Fruit fly (Drosophila melanogaster): ENCODE measurements around the gene CG42590.

Gene CG42590

DNA sequence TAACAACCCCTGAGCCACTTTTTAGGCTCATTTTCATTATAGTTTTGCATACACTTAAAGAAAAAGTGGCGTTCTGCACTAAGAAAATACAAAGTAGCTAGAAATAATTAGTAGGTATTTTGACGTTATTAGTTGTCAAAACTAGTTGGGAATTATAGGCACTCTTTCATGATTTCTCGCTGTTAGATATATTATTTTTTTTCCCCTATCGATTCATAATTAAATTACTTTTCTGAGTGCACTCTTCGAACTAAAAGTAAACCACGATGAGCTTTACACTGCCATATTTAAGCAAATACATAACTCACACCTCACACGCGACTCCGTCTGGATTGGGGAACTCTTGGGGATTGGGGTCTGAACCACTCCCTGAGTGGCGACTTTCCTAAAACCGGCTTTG is 3.7 kb upstream of the CG42590 start (continued):
- TF ChIP-seq CG8388 (GFP tag; optimal IDR thresholded peaks at IDR 0.05) = peak; percentile 16
- no peak for TF ChIP-seq Ssrp (tag; optimal IDR thresholded peaks at IDR 0.05)
- TF ChIP-seq Fer2 (tag; optimal IDR thresholded peaks at IDR 0.05) = peak; percentile 31
- peak; percentile 58 for TF ChIP-seq CG3995 (GFP tag; optimal IDR thresholded peaks at IDR 0.05)
- no peak for TF ChIP-seq sd (tag; optimal IDR thresholded peaks at IDR 0.05)
- no peak for TF ChIP-seq Mes4 (GFP tag; optimal IDR thresholded peaks at IDR 0.05)
- no peak for TF ChIP-seq HmgZ (tag; optimal IDR thresholded peaks at IDR 0.05)
- no peak for TF ChIP-seq Doc2 (GFP tag; IDR thresholded peaks at IDR 0.05)
- no peak for TF ChIP-seq sc (optimal IDR thresholded peaks at IDR 0.05)
- TF ChIP-seq sc (GFP tag; optimal IDR thresholded peaks at IDR 0.05) = no peak
- TF ChIP-seq zen2 (GFP tag; IDR thresholded peaks at IDR 0.05; ENCODE audit: partially characterized antibody) = no peak
- TF ChIP-seq Dref (GFP tag; IDR thresholded peaks at IDR 0.05) = no peak
- TF ChIP-seq ab (GFP tag; optimal IDR thresholded peaks at IDR 0.05) = no peak
- TF ChIP-seq fu2 (GFP tag; optimal IDR thresholded peaks at IDR 0.05) = no peak
- TF ChIP-seq gem (tag; optimal IDR thresholded peaks at IDR 0.05) = peak; percentile 57
- TF ChIP-seq Meics (GFP tag; optimal IDR thresholded peaks at IDR 0.05) = peak; percentile 63
- peak; percentile 38; the same call in 1 of the 2 replicates for TF ChIP-seq Taf1 (GFP tag; IDR thresholded peaks at IDR 0.05)
- no peak for TF ChIP-seq MESR4 (GFP tag; optimal IDR thresholded peaks at IDR 0.05)
- peak; percentile 68 for TF ChIP-seq bcd (GFP tag; optimal IDR thresholded peaks at IDR 0.05)
- TF ChIP-seq B-H2 (GFP tag; optimal IDR thresholded peaks at IDR 0.05) = no peak
- peak; percentile 75 for TF ChIP-seq Atf6 (GFP tag; IDR thresholded peaks at IDR 0.05)
- TF ChIP-seq usp (GFP tag; optimal IDR thresholded peaks at IDR 0.05) = no peak
- TF ChIP-seq chm (GFP tag; IDR thresholded peaks at IDR 0.05) = no peak
- no peak for TF ChIP-seq CG11398 (GFP tag; optimal IDR thresholded peaks at IDR 0.05)
- no peak for TF ChIP-seq CG7786 (GFP tag; optimal IDR thresholded peaks at IDR 0.05)
- peak; percentile 66 for TF ChIP-seq CG17829 (tag; optimal IDR thresholded peaks at IDR 0.05)
- peak; percentile 74 for TF ChIP-seq scrt (GFP tag; optimal IDR thresholded peaks at IDR 0.05)
- 0 out of 2 replicates have a peak, but pooled peaks have one; percentile 38 for TF ChIP-seq ro (GFP tag; IDR thresholded peaks at IDR 0.05)
- TF ChIP-seq ssp (GFP tag; IDR thresholded peaks at IDR 0.05) = peak; percentile 50; the same call in 1 of the 2 replicates
- TF ChIP-seq CG18011 (GFP tag; optimal IDR thresholded peaks at IDR 0.05) = no peak
- 0 out of 3 replicates have a peak, but pooled peaks have one; percentile 40 for TF ChIP-seq ase (GFP tag; IDR thresholded peaks at IDR 0.05)
- no peak for TF ChIP-seq amos (GFP tag; IDR thresholded peaks at IDR 0.05; ENCODE audit: partially characterized antibody)
- no peak for TF ChIP-seq Dip2 (GFP tag; IDR thresholded peaks at IDR 0.05)
- no peak for TF ChIP-seq Sin3A (optimal IDR thresholded peaks at IDR 0.05)
- no peak for TF ChIP-seq CG11093 (GFP tag; IDR thresholded peaks at IDR 0.05)
- TF ChIP-seq trem (tag; optimal IDR thresholded peaks at IDR 0.05) = peak; percentile 44
- no peak for TF ChIP-seq CG1832 (GFP tag; optimal IDR thresholded peaks at IDR 0.05)
- TF ChIP-seq zen (tag; optimal IDR thresholded peaks at IDR 0.05) = peak; percentile 47
- peak; percentile 72 for TF ChIP-seq tin (GFP tag; optimal IDR thresholded peaks at IDR 0.05)
- TF ChIP-seq CG1647 (GFP tag; optimal IDR thresholded peaks at IDR 0.05) = peak; percentile 16
- TF ChIP-seq Chrac-16 (GFP tag; optimal IDR thresholded peaks at IDR 0.05) = no peak
- peak; percentile 72 for TF ChIP-seq ara (GFP tag; IDR thresholded peaks at IDR 0.05)
- TF ChIP-seq Hr51 (GFP tag; optimal IDR thresholded peaks at IDR 0.05) = peak in 1 of 2 experiments; percentile 43
- TF ChIP-seq CG33557 (GFP tag; optimal IDR thresholded peaks at IDR 0.05) = no peak
- TF ChIP-seq sna (GFP tag; IDR thresholded peaks at IDR 0.05; ENCODE audit: partially characterized antibody) = no peak
- no peak for TF ChIP-seq CG11560 (tag; IDR thresholded peaks at IDR 0.05)
- peak; percentile 74 for TF ChIP-seq sisA (GFP tag; IDR thresholded peaks at IDR 0.05)
- no peak for TF ChIP-seq btn (GFP tag; optimal IDR thresholded peaks at IDR 0.05)
- peak; percentile 81 for TF ChIP-seq vvl (GFP tag; IDR thresholded peaks at IDR 0.05)
- TF ChIP-seq E2f2 (GFP tag; IDR thresholded peaks at IDR 0.05) = peak; percentile 28; the same call in 1 of the 2 replicates
- TF ChIP-seq CG6654 (GFP tag; optimal IDR thresholded peaks at IDR 0.05) = peak; percentile 40
- 0 out of 3 replicates have a peak, but pooled peaks have one; percentile 42 for TF ChIP-seq jigr1 (GFP tag; IDR thresholded peaks at IDR 0.05)

Data from whole organism, embryonic.